Worm (Caenorhabditis elegans): Measurements from ENCODE around the gene K12H6.5.

ce11 chrII:2832098-2832497 is 6.1 kb upstream of the K12H6.5 start:
- TF ChIP-seq flt-1 (GFP tag; IDR thresholded peaks at IDR 0.05) (no peak), ama-1 (optimal IDR thresholded peaks at IDR 0.05) (no peak), tbx-37 (GFP tag; conservative IDR thresholded peaks at IDR 0.05) (no peak), sea-1 (GFP tag; conservative IDR thresholded peaks at IDR 0.05) (no peak), ceh-13 (GFP tag; optimal IDR thresholded peaks at IDR 0.05) (no peak), hnd-1 (tag; optimal IDR thresholded peaks at IDR 0.05) (no peak), hmg-4 (GFP tag; optimal IDR thresholded peaks at IDR 0.05) (no peak), F13C5.2 (tag; optimal IDR thresholded peaks at IDR 0.05) (no peak), pes-1 (GFP tag; IDR thresholded peaks at IDR 0.05) (no peak), B0310.2 (tag; optimal IDR thresholded peaks at IDR 0.05) (no peak), scrt-1 (GFP tag; IDR thresholded peaks at IDR 0.05) (no peak), tra-4 (tag; optimal IDR thresholded peaks at IDR 0.05) (no peak), ets-7 (tag; optimal IDR thresholded peaks at IDR 0.05) (no peak)
